Worm (Caenorhabditis elegans): ENCODE results near the gene F23B12.4.

DNA sequence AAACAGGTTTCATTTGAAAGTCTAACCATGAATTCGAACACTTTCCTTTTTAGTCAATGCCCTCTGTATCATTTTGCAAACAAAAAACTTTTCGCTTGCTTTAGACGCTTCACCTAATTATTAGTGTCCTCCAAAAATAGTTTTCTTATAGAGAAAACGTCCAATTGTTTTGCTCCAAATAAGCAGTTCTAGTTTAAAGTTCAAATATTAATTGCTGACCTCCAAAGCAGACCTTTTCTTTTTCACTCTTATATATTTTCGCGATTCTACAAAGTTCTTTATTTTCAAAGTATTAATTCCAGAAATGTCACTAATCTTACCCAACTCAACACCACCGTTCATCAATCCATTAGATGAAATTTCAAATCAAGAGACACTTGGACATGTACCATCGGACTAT, 32.2 kb upstream of the F23B12.4 start, which contains the start of gene gnrr-2:
- TF ChIP-seq ztf-11 (tag; optimal IDR thresholded peaks at IDR 0.05) (no peak), nhr-76 (tag; optimal IDR thresholded peaks at IDR 0.05) (no peak), dve-1 (tag; optimal IDR thresholded peaks at IDR 0.05; ENCODE audit: insufficient read depth) (no peak), egl-27 (tag; optimal IDR thresholded peaks at IDR 0.05) (no peak), snpc-4 (tag; optimal IDR thresholded peaks at IDR 0.05) (no peak), ceh-28 (tag; optimal IDR thresholded peaks at IDR 0.05) (no peak), lsy-2 (tag; optimal IDR thresholded peaks at IDR 0.05) (no peak), dmd-9 (GFP tag; IDR thresholded peaks at IDR 0.05) (no peak), skn-1 (tag; optimal IDR thresholded peaks at IDR 0.05) (no peak), mep-1 (tag; optimal IDR thresholded peaks at IDR 0.05) (no peak), nhr-77 (tag; optimal IDR thresholded peaks at IDR 0.05) (no peak)
